Worm (Caenorhabditis elegans): Measurements from ENCODE around the gene pxl-1.
A peak's percentile ranks its signal among the peaks of the same experiment; 100 is the strongest.

The pxl-1 gene

DNA sequence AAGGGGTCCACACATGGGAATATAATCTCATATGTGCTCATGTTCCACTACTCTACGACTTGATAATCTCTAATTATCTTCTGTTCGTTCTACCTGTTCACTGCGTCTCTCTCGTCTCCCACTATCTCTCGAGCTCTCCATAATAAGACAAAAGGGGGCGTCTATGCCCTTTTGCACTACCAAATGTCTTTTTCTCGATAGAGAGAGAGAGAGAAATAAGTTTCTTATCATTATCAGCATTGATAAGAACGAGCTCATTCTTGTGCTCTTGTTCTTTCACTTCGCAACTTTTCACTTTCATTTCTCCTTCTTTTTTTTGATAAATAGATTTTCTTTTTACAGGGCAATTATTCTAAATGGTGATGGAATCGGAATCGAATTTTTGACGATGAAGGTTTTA is 20.1 kb upstream of the pxl-1 start:
- TF ChIP-seq crh-2 (tag; optimal IDR thresholded peaks at IDR 0.05) = peak; percentile 44
- TF ChIP-seq skn-1 (tag; optimal IDR thresholded peaks at IDR 0.05) = peak; percentile 57
- no peak for TF ChIP-seq sma-9 (GFP tag; optimal IDR thresholded peaks at IDR 0.05)
- no peak for TF ChIP-seq sma-9 (tag; optimal IDR thresholded peaks at IDR 0.05)
- TF ChIP-seq fos-1 (tag; optimal IDR thresholded peaks at IDR 0.05) = peak; percentile 78
- TF ChIP-seq lsy-2 (tag; optimal IDR thresholded peaks at IDR 0.05) = no peak

DNA sequence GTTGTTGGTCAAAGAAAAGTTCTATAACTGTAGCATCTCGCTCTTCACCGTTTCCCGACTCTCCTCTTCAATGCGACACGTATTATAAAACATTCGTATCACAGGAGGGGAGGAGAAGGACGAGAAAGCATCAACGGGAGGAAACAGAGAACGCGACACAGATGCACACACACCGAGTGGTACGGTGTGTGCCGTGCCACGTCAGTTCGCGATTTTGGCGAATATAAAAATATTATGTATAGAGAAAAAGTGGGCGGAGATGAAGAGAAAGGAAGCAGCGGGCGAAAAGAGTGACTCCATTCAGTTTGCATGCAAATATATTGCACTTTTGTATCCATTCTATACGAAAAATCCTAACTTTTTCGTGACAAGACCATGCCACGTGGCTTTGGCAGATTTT is 18.9 kb upstream of the pxl-1 start:
- TF ChIP-seq sma-9 (GFP tag; optimal IDR thresholded peaks at IDR 0.05) = peak; percentile 15
- no peak for TF ChIP-seq sma-9 (tag; optimal IDR thresholded peaks at IDR 0.05)
- TF ChIP-seq crh-2 (tag; optimal IDR thresholded peaks at IDR 0.05) = peak; percentile 74
- TF ChIP-seq fos-1 (tag; optimal IDR thresholded peaks at IDR 0.05) = peak; percentile 67
- TF ChIP-seq nhr-11 (tag; optimal IDR thresholded peaks at IDR 0.05) = no peak

DNA sequence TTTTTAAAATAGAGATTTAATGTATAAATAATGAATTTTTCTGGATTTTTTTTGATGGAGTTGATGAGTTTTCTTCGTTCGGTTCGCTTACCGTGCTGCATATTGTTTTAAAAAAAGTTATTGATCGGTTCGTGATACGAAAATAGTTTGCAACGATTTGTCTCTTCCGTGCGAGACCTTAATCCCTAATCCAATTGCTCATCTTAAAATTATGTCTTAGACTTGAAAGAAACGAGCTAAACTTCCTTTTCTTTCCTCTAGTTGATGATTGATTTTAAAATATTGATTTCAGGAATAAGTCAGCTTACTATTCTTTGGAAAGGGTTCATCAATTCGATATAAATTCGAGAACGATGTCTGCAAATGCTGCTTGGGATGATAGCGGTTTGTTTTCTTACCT is 12.6 kb upstream of the pxl-1 start, which contains the start of gene C28H8.3:
TSS of gene C28H8.3 (plus strand) at position 293 of the 400 bp plus-strand sequence.
- TF ChIP-seq crh-2 (tag; optimal IDR thresholded peaks at IDR 0.05) = no peak
- no peak for TF ChIP-seq R02D3.7 (tag; optimal IDR thresholded peaks at IDR 0.05)
- no peak for TF ChIP-seq nhr-77 (tag; optimal IDR thresholded peaks at IDR 0.05)
- no peak for TF ChIP-seq Y55F3AM.14 (GFP tag; optimal IDR thresholded peaks at IDR 0.05)
- no peak for TF ChIP-seq nhr-6 (tag; optimal IDR thresholded peaks at IDR 0.05)
- no peak for TF ChIP-seq F13H6.1 (tag; optimal IDR thresholded peaks at IDR 0.05)
- TF ChIP-seq sma-9 (GFP tag; optimal IDR thresholded peaks at IDR 0.05) = no peak
- TF ChIP-seq sma-9 (tag; optimal IDR thresholded peaks at IDR 0.05) = no peak

DNA sequence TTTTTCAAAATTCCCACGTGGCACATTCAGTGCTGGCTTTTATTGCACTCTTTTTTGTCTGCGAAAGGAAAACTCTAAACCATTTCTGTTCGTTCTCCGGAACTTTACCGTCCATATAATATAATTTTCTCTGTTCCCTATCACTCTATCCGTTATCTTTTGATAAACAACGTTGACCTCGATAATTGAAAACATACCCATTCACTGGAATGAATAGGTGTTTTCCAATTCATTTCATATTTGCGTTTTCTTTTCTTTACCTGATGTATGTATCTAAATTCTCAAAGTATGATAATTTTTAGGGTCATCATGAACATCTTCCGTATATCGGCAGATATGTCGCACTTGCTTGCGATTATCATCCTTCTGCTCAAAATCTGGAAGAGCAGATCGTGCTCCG is 10.9 kb upstream of the pxl-1 start, which contains the start of gene erd-2.2:
TSS of gene erd-2.2 (plus strand) at position 301 of the 400 bp plus-strand sequence.
- TF ChIP-seq ZK546.5 (tag; optimal IDR thresholded peaks at IDR 0.05) (no peak), fos-1 (tag; optimal IDR thresholded peaks at IDR 0.05) (no peak), ztf-11 (tag; optimal IDR thresholded peaks at IDR 0.05) (no peak), R02D3.7 (tag; optimal IDR thresholded peaks at IDR 0.05) (no peak), Y55F3AM.14 (GFP tag; optimal IDR thresholded peaks at IDR 0.05) (no peak)

DNA sequence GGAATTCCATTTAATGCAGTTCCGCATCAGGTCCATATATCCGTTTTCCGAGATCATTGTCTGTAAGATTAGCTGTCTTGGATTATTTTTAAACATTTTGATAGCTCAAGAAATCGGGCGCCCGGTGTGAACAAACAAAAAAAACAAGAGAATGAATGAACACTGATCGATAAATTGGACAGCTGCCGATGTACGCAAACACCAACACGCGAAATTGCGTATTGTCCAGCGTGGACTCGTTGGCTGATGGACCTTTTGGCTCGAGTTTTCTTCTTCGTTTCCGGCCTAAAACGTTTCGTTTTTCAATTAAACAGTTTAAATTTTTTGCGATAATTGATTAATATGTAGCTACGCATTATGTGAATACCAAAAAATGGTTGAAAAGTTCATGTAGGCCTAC is 10.2 kb upstream of the pxl-1 start, which contains the start of gene dpff-1:
TSS of gene dpff-1 (minus strand) at position 288 of the 400 bp plus-strand sequence.
- TF ChIP-seq C34F6.9 (tag; optimal IDR thresholded peaks at IDR 0.05) = peak; percentile 37
- TF ChIP-seq zag-1 (tag; optimal IDR thresholded peaks at IDR 0.05) = no peak
- peak; percentile 34 for TF ChIP-seq F13H6.1 (tag; optimal IDR thresholded peaks at IDR 0.05)
- TF ChIP-seq lin-11 (tag; optimal IDR thresholded peaks at IDR 0.05) = no peak
- TF ChIP-seq mab-5 (tag; optimal IDR thresholded peaks at IDR 0.05) = no peak
- no peak for TF ChIP-seq egl-27 (tag; optimal IDR thresholded peaks at IDR 0.05)
- TF ChIP-seq elt-3 (tag; optimal IDR thresholded peaks at IDR 0.05) = no peak
- no peak for TF ChIP-seq ztf-11 (tag; optimal IDR thresholded peaks at IDR 0.05)
- no peak for TF ChIP-seq unc-39 (tag; optimal IDR thresholded peaks at IDR 0.05)
- no peak for TF ChIP-seq nhr-21 (tag; optimal IDR thresholded peaks at IDR 0.05)
- peak; percentile 39 for TF ChIP-seq unc-55 (GFP tag; optimal IDR thresholded peaks at IDR 0.05)
- TF ChIP-seq nhr-25 (tag; optimal IDR thresholded peaks at IDR 0.05) = no peak
- TF ChIP-seq gmeb-1 (tag; optimal IDR thresholded peaks at IDR 0.05) = peak; percentile 5
- TF ChIP-seq nhr-129 (tag; optimal IDR thresholded peaks at IDR 0.05) = peak; percentile 39
- no peak for TF ChIP-seq R02D3.7 (tag; optimal IDR thresholded peaks at IDR 0.05)
- TF ChIP-seq Y55F3AM.14 (GFP tag; optimal IDR thresholded peaks at IDR 0.05) = no peak
- TF ChIP-seq sma-9 (GFP tag; optimal IDR thresholded peaks at IDR 0.05) = no peak
- no peak for TF ChIP-seq sma-9 (tag; optimal IDR thresholded peaks at IDR 0.05)
- TF ChIP-seq sma-3 (GFP tag; optimal IDR thresholded peaks at IDR 0.05) = no peak
- TF ChIP-seq lin-39 (tag; optimal IDR thresholded peaks at IDR 0.05) = no peak
- TF ChIP-seq crh-2 (tag; optimal IDR thresholded peaks at IDR 0.05) = peak; percentile 3
- no peak for TF ChIP-seq skn-1 (tag; optimal IDR thresholded peaks at IDR 0.05)
- no peak for TF ChIP-seq blmp-1 (tag; optimal IDR thresholded peaks at IDR 0.05; ENCODE audit: insufficient read depth)
- TF ChIP-seq fos-1 (tag; optimal IDR thresholded peaks at IDR 0.05) = no peak
- TF ChIP-seq elt-1 (tag; optimal IDR thresholded peaks at IDR 0.05) = no peak
- peak in 1 of 2 experiments; percentile 44 for TF ChIP-seq lsy-2 (tag; optimal IDR thresholded peaks at IDR 0.05)
- no peak for TF ChIP-seq nhr-23 (tag; optimal IDR thresholded peaks at IDR 0.05)
- TF ChIP-seq nhr-12 (tag; optimal IDR thresholded peaks at IDR 0.05) = no peak
- no peak for TF ChIP-seq alr-1 (tag; optimal IDR thresholded peaks at IDR 0.05)
- TF ChIP-seq ama-1 (optimal IDR thresholded peaks at IDR 0.05) = peak; percentile 21
- no peak for TF ChIP-seq dmd-4 (tag; optimal IDR thresholded peaks at IDR 0.05)
- TF ChIP-seq ceh-82 (tag; optimal IDR thresholded peaks at IDR 0.05) = no peak
- no peak for TF ChIP-seq nhr-77 (tag; optimal IDR thresholded peaks at IDR 0.05)
- no peak for TF ChIP-seq nhr-11 (tag; optimal IDR thresholded peaks at IDR 0.05)
- no peak for TF ChIP-seq ZK546.5 (tag; optimal IDR thresholded peaks at IDR 0.05)
- no peak for TF ChIP-seq aly-2 (tag; optimal IDR thresholded peaks at IDR 0.05)
- TF ChIP-seq sem-4 (tag; optimal IDR thresholded peaks at IDR 0.05) = no peak
- TF ChIP-seq ceh-16 (tag; optimal IDR thresholded peaks at IDR 0.05) = no peak
- TF ChIP-seq lin-13 (GFP tag; optimal IDR thresholded peaks at IDR 0.05) = no peak
